Worm (Caenorhabditis elegans) whole organism, young adult: Measurements from ENCODE around the gene F53B7.4.

ENCODE experiments used
- attf-3 ChIP-seq: fragments of 200-800 bp; sonication (Bioruptor generic); conservative IDR thresholded peaks from 2 replicates; pipeline ENCODE4 v1.3.6; 2022; ENCODE audit warnings: missing genetic modification reagents, missing genetic modification characterization, missing compliant biosample characterization
- gei-17 ChIP-seq: fragments of 200-800 bp; sonication (Bioruptor generic); optimal IDR thresholded peaks from 2 replicates; lab custom pipeline; 2018; ENCODE audit warnings: mild to moderate bottlenecking, missing genetic modification characterization, missing compliant biosample characterization
- hrde-1 ChIP-seq: sonication (generic microtip); optimal IDR thresholded peaks from 2 replicates; lab custom pipeline; 2016; ENCODE audit warnings: missing genetic modification characterization, mild to moderate bottlenecking, missing compliant biosample characterization, moderate library complexity, missing genotype, missing genetic modification reagents, borderline replicate concordance
- pha-4 ChIP-seq: fragments of 150-350 bp; sonication (generic microtip); optimal IDR thresholded peaks from 2 replicates; lab custom pipeline; 2014; ENCODE audit warnings: missing biosample characterization, missing genetic modification reagents, missing genetic modification characterization
- rpc-1 ChIP-seq, 2 experiments: fragments of 150-350 bp in 1 of 2; sonication (generic microtip) in 1 of 2; optimal IDR thresholded peaks; 2 replicates each; lab custom pipeline; 2014 to 2018; ENCODE audit warnings: missing biosample characterization in 1 of 2, missing genetic modification characterization in 1 of 2, missing genetic modification reagents in 1 of 2, missing genotype in 1 of 2
- snpc-4 ChIP-seq, 5 experiments: fragments of 150-350 bp in 1 of 5; sonication (generic microtip) in 4 of 5; optimal IDR thresholded peaks; 2 replicates each; lab custom pipeline; 2014 to 2018; ENCODE audit warnings: missing genetic modification characterization in 5 of 5, missing biosample characterization in 3 of 5, antibody characterized with exemption in 2 of 5, mild to moderate bottlenecking in 2 of 5, missing compliant biosample characterization in 2 of 5, missing genotype in 2 of 5, moderate library complexity in 2 of 5, missing genetic modification reagents in 1 of 5
- sptf-2 ChIP-seq: fragments of 200-800 bp; sonication (Bioruptor generic); optimal IDR thresholded peaks from 2 replicates; lab custom pipeline; 2018; ENCODE audit warnings: mild to moderate bottlenecking, missing genetic modification characterization, missing compliant biosample characterization

- no peak for TF ChIP-seq gei-17
- no peak for TF ChIP-seq rpc-1 (optimal IDR thresholded peaks at IDR 0.05; lab: Kevin White, UChicago)
- no peak for TF ChIP-seq rpc-1 (tag; optimal IDR thresholded peaks at IDR 0.05; lab: Kevin White, UChicago)
- no peak for TF ChIP-seq sptf-2 (GFP tag; lab: Kevin White, UChicago)
- TF ChIP-seq snpc-4 (GFP tag; optimal IDR thresholded peaks at IDR 0.05; lab: Kevin White, UChicago): no peak
- TF ChIP-seq snpc-4 (tag; optimal IDR thresholded peaks at IDR 0.05; lab: Kevin White, UChicago): no peak
- no peak for TF ChIP-seq attf-3
- no peak for TF ChIP-seq hrde-1 (tag; lab: Kevin White, UChicago)
- TF ChIP-seq pha-4 (tag; lab: Kevin White, UChicago): no peak
These were observed 41.4 kb upstream of the F53B7.4 start, which contains the start of gene C45B11.6 for ce11 chrV:11043767-11044166.
